Fruit fly (Drosophila melanogaster) whole organism, embryonic: Measurements from ENCODE around the gene br.

Experiments
- Awh ChIP-seq: fragments of 200-800 bp; sonication (Bioruptor generic); IDR thresholded peaks from 2 replicates; pipeline ENCODE4, ENCODE4 v1.3.6; 2022; ENCODE audit warnings: missing biosample characterization, missing genetic modification characterization
- CG14860 ChIP-seq: fragments of 200-800 bp; sonication (Bioruptor generic); IDR thresholded peaks from 3 replicates; pipeline ENCODE4 v1.3.6; 2022; ENCODE audit warnings: missing biosample characterization, missing genetic modification characterization; ENCODE audit not compliant: partially characterized antibody
- CG16863 ChIP-seq: fragments of 200-800 bp; sonication (Bioruptor generic); optimal IDR thresholded peaks from 3 replicates; lab custom pipeline; 2016; ENCODE audit warnings: missing biosample characterization, missing genetic modification characterization
- CG6854 ChIP-seq: fragments of 200-800 bp; sonication (Bioruptor generic); optimal IDR thresholded peaks from 3 replicates; lab custom pipeline; 2017; ENCODE audit warnings: missing biosample characterization, mild to moderate bottlenecking, missing genetic modification characterization
- Mad ChIP-seq: fragments of 200-800 bp; sonication (Bioruptor generic); optimal IDR thresholded peaks from 2 replicates; lab custom pipeline; 2016; ENCODE audit warnings: missing biosample characterization, missing genetic modification characterization

- TF ChIP-seq CG16863 (GFP tag; lab: Kevin White, UChicago) (no peak), Mad (GFP tag; lab: Kevin White, UChicago) (no peak), Awh (no peak), CG6854 (GFP tag; lab: Kevin White, UChicago) (no peak), CG14860 (GFP tag; lab: Robert Waterston, UW) (no peak)
These were observed 135.2 kb downstream of the br start, which contains the start of gene CG3795 for dm6 chrX:1710082-1710481.
